Worm (Caenorhabditis elegans): ENCODE data around the gene srw-129.

ce11 chrV:2979978-2980377 is 8.2 kb downstream of the srw-129 start, which contains the start of gene srw-118:
- TF ChIP-seq aly-2 (tag; optimal IDR thresholded peaks at IDR 0.05): no peak
- TF ChIP-seq zag-1 (tag; optimal IDR thresholded peaks at IDR 0.05): no peak
- no peak for TF ChIP-seq unc-62 (GFP tag; optimal IDR thresholded peaks at IDR 0.05 in 1 of 2)
- TF ChIP-seq unc-62 (tag; optimal IDR thresholded peaks at IDR 0.05): no peak
- TF ChIP-seq attf-4 (tag; optimal IDR thresholded peaks at IDR 0.05): no peak
- TF ChIP-seq D1046.2 (GFP tag; IDR thresholded peaks at IDR 0.05): no peak
- no peak for TF ChIP-seq zfp-3 (GFP tag; conservative IDR thresholded peaks at IDR 0.05)
- TF ChIP-seq nhr-237 (tag; optimal IDR thresholded peaks at IDR 0.05): no peak
- TF ChIP-seq dmd-6 (GFP tag; IDR thresholded peaks at IDR 0.05): no peak

Data from whole organism, L4 larva.